Fruit fly (Drosophila melanogaster): ENCODE measurements around the gene Sgp.

dm6 chr2L:8530189-8530588 is 10.7 kb downstream of the Sgp start:
- TF ChIP-seq psq (optimal IDR thresholded peaks at IDR 0.05) (no peak), pan (optimal IDR thresholded peaks at IDR 0.05) (no peak), CG8478 (optimal IDR thresholded peaks at IDR 0.05) (no peak), Dll (optimal IDR thresholded peaks at IDR 0.05) (no peak), usp (GFP tag; optimal IDR thresholded peaks at IDR 0.05) (no peak), EcR (GFP tag; optimal IDR thresholded peaks at IDR 0.05) (no peak)

Measured in whole organism.